Worm (Caenorhabditis elegans) whole organism, L1 larva: ENCODE data around the gene ZC239.6.

Experiments
- C16A3.4 ChIP-seq: fragments of 150-350 bp; optimal IDR thresholded peaks from 2 replicates; lab custom pipeline; 2014; ENCODE audit warnings: missing biosample characterization, missing genetic modification characterization
- F16B12.6 ChIP-seq: fragments of 150-350 bp; optimal IDR thresholded peaks from 2 replicates; lab custom pipeline; 2014; ENCODE audit warnings: missing biosample characterization, missing genetic modification characterization
- ceh-82 ChIP-seq, 3 experiments: fragments of 150-350 bp in 1 of 3; sonication (generic microtip) in 2 of 3; optimal IDR thresholded peaks; 2 replicates each; lab custom pipeline; 2014 to 2017; ENCODE audit warnings: missing biosample characterization in 3 of 3, missing genetic modification characterization in 3 of 3
- dsc-1 ChIP-seq: sonication (generic microtip); optimal IDR thresholded peaks from 2 replicates; lab custom pipeline; 2016; ENCODE audit warnings: mild to moderate bottlenecking, missing genetic modification characterization, missing compliant biosample characterization
- egl-13 ChIP-seq: sonication (generic microtip); optimal IDR thresholded peaks from 2 replicates; lab custom pipeline; 2016; ENCODE audit warnings: missing genotype, missing genetic modification reagents, missing genetic modification characterization, missing compliant biosample characterization
- hlh-17 ChIP-seq: fragments of 200-800 bp; sonication (Bioruptor generic); optimal IDR thresholded peaks from 2 replicates; lab custom pipeline; 2018; ENCODE audit warnings: missing genetic modification characterization, mild to moderate bottlenecking, missing compliant biosample characterization, moderate library complexity, borderline replicate concordance
- lin-13 ChIP-seq: fragments of 150-350 bp; optimal IDR thresholded peaks from 2 replicates; lab custom pipeline; 2014; ENCODE audit warnings: missing biosample characterization, missing genetic modification reagents, missing genetic modification characterization
- lin-15B ChIP-seq: fragments of 150-350 bp; sonication (generic microtip); optimal IDR thresholded peaks from 3 replicates; lab custom pipeline; 2014; ENCODE audit warnings: missing biosample characterization, missing genetic modification characterization
- lin-35 ChIP-seq, 2 experiments: fragments of 150-350 bp; optimal IDR thresholded peaks; 2 replicates each; lab custom pipeline; 2014; ENCODE audit warnings: missing biosample characterization in 2 of 2, missing genetic modification characterization in 2 of 2, missing genetic modification reagents in 2 of 2
- lin-39 ChIP-seq: fragments of 150-350 bp; optimal IDR thresholded peaks from 2 replicates; lab custom pipeline; 2014; ENCODE audit warnings: missing biosample characterization, missing genetic modification reagents, missing genetic modification characterization
- lsy-2 ChIP-seq, 2 experiments: fragments of 150-350 bp; optimal IDR thresholded peaks; 2 replicates each; lab custom pipeline; 2014; ENCODE audit warnings: missing biosample characterization in 2 of 2, missing genetic modification characterization in 2 of 2
- mdl-1 ChIP-seq, 2 experiments: fragments of 150-350 bp; optimal IDR thresholded peaks; 2 replicates each; lab custom pipeline; 2014 to 2017; ENCODE audit warnings: missing biosample characterization in 2 of 2, missing genetic modification characterization in 2 of 2, inconsistent platforms in 1 of 2
- nhr-76 ChIP-seq: sonication (generic microtip); optimal IDR thresholded peaks from 2 replicates; lab custom pipeline; 2017; ENCODE audit warnings: missing biosample characterization, missing genetic modification characterization
- skn-1 ChIP-seq: fragments of 150-350 bp; optimal IDR thresholded peaks from 2 replicates; lab custom pipeline; 2014; ENCODE audit warnings: missing biosample characterization, missing genetic modification characterization
- unc-62 ChIP-seq: fragments of 150-350 bp; optimal IDR thresholded peaks from 2 replicates; lab custom pipeline; 2014; ENCODE audit warnings: missing biosample characterization, missing genetic modification reagents, missing genetic modification characterization

Gene ZC239.6

ce11 chrII:3251782-3252181 is 42.4 kb downstream of the ZC239.6 start:
- TF ChIP-seq egl-13 (no peak), mdl-1 (tag; optimal IDR thresholded peaks at IDR 0.05; lab: Kevin White, UChicago) (no peak)

ce11 chrII:3259254-3259653 is 49.8 kb downstream of the ZC239.6 start, which contains the start of gene gcy-19:
TSS of gene gcy-19 (minus strand) at chrII:3259354.
- TF ChIP-seq lsy-2 (tag; optimal IDR thresholded peaks at IDR 0.05; lab: Kevin White, UChicago) = no peak
- no peak for TF ChIP-seq unc-62
- TF ChIP-seq lin-13 (GFP tag; lab: Kevin White, UChicago) = no peak
- no peak for TF ChIP-seq lin-35 (GFP tag; optimal IDR thresholded peaks at IDR 0.05; lab: Kevin White, UChicago)
- no peak for TF ChIP-seq dsc-1
- no peak for TF ChIP-seq hlh-17
- no peak for TF ChIP-seq C16A3.4 (tag; lab: Kevin White, UChicago)
- no peak for TF ChIP-seq lin-15B (tag; lab: Kevin White, UChicago)
- TF ChIP-seq ceh-82 (tag; optimal IDR thresholded peaks at IDR 0.05; lab: Kevin White, UChicago) = no peak
- no peak for TF ChIP-seq skn-1
- no peak for TF ChIP-seq F16B12.6 (tag; lab: Kevin White, UChicago)
- TF ChIP-seq lin-39 (tag; lab: Kevin White, UChicago) = no peak
- TF ChIP-seq nhr-76 (tag; lab: Kevin White, UChicago) = no peak
